Worm (Caenorhabditis elegans) whole organism, L2 larva: ENCODE results near the gene F53G2.1.
A peak's percentile ranks its signal among the peaks of the same experiment; 100 is the strongest.

Experiments used
- ama-1 ChIP-seq: fragments of 150-350 bp; optimal IDR thresholded peaks from 2 replicates; lab custom pipeline; 2018; ENCODE audit warnings: inconsistent platforms
- blmp-1 ChIP-seq: sonication (generic microtip); optimal IDR thresholded peaks from 2 replicates; lab custom pipeline; 2017; ENCODE audit warnings: missing genetic modification characterization, mild to moderate bottlenecking, missing compliant biosample characterization, antibody characterized with exemption, moderate library complexity; ENCODE audit not compliant: insufficient read depth
- ceh-16 ChIP-seq: fragments of 150-350 bp; optimal IDR thresholded peaks from 2 replicates; lab custom pipeline; 2014; ENCODE audit warnings: missing biosample characterization, missing genetic modification characterization
- crh-2 ChIP-seq: sonication (generic microtip); optimal IDR thresholded peaks from 2 replicates; lab custom pipeline; 2017; ENCODE audit warnings: missing biosample characterization, missing genetic modification characterization
- dmd-4 ChIP-seq: sonication (generic microtip); optimal IDR thresholded peaks from 2 replicates; lab custom pipeline; 2017; ENCODE audit warnings: missing biosample characterization, missing genetic modification characterization
- lin-13 ChIP-seq: fragments of 150-350 bp; optimal IDR thresholded peaks from 2 replicates; lab custom pipeline; 2014; ENCODE audit warnings: missing biosample characterization, missing genetic modification reagents, missing genetic modification characterization
- lin-39 ChIP-seq: fragments of 150-350 bp; optimal IDR thresholded peaks from 2 replicates; lab custom pipeline; 2014; ENCODE audit warnings: missing biosample characterization, missing genetic modification reagents, missing genetic modification characterization
- lsy-2 ChIP-seq, 2 experiments: fragments of 150-350 bp in 1 of 2; sonication (generic microtip) in 1 of 2; optimal IDR thresholded peaks; 2 replicates each; lab custom pipeline; 2014 to 2017; ENCODE audit warnings: missing biosample characterization in 2 of 2, missing genetic modification characterization in 2 of 2
- nhr-23 ChIP-seq: fragments of 150-350 bp; optimal IDR thresholded peaks from 2 replicates; lab custom pipeline; 2014; ENCODE audit warnings: missing biosample characterization, missing genetic modification reagents, missing genetic modification characterization
- unc-62 ChIP-seq: fragments of 150-350 bp; optimal IDR thresholded peaks from 2 replicates; lab custom pipeline; 2014; ENCODE audit warnings: missing biosample characterization, missing genetic modification reagents, missing genetic modification characterization
- ztf-11 ChIP-seq: sonication (generic microtip); optimal IDR thresholded peaks from 2 replicates; lab custom pipeline; 2017; ENCODE audit warnings: missing biosample characterization, missing genetic modification characterization

DNA sequence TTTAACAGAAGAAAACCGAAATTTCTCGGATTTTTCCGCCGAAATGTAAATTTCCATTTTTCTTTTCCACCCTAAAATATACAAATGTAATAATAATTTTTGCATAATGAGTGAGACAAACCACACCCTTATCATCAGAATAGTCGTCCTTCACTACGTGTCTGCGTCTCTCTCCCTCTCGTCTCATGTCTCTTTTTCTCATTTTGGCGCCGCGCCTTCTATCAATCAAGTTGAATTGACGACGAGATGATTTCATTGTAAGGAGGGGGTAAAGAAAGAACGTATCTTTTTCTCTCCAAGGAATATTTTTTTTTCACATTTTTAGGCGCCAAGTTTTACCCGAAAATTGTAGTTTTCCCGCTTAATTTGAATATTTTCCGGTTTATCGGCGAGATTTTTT lies 46.2 kb upstream of the F53G2.1 start:
- no peak for TF ChIP-seq dmd-4
- TF ChIP-seq crh-2 (tag; lab: Kevin White, UChicago), result peak; percentile 36
- TF ChIP-seq lsy-2 (tag; optimal IDR thresholded peaks at IDR 0.05; lab: Kevin White, UChicago), result no peak
- TF ChIP-seq blmp-1 (tag; lab: Kevin White, UChicago), result no peak
- TF ChIP-seq unc-62 (GFP tag; lab: Kevin White, UChicago), result no peak
- TF ChIP-seq ztf-11 (tag; lab: Kevin White, UChicago), result no peak
- no peak for TF ChIP-seq ama-1
- TF ChIP-seq lin-13 (GFP tag; lab: Kevin White, UChicago), result peak; percentile 8
- no peak for TF ChIP-seq lin-39 (tag; lab: Kevin White, UChicago)
- TF ChIP-seq nhr-23 (tag; lab: Kevin White, UChicago), result no peak
- peak; percentile 23 for TF ChIP-seq ceh-16
